Fruit fly (Drosophila melanogaster) whole organism, embryonic: ENCODE results near the gene Tre1.
A peak's percentile ranks its signal among the peaks of the same experiment; 100 is the strongest.

ENCODE experiments used
- Aef1 ChIP-seq: fragments of 200-800 bp; sonication (Bioruptor generic); IDR thresholded peaks from 3 replicates; pipeline ENCODE4 v1.3.6; 2022; ENCODE audit warnings: missing biosample characterization, missing genetic modification characterization
- Atf6 ChIP-seq: fragments of 200-800 bp; sonication (Bioruptor generic); IDR thresholded peaks from 2 replicates; pipeline ENCODE4 v1.3.6; 2022; ENCODE audit warnings: missing biosample characterization, missing genetic modification characterization
- Bdp1 ChIP-seq: fragments of 200-800 bp; sonication (Bioruptor generic); optimal IDR thresholded peaks from 3 replicates; lab custom pipeline; 2016; ENCODE audit warnings: missing biosample characterization, missing genetic modification characterization
- CG10147 ChIP-seq: fragments of 200-800 bp; sonication (Bioruptor generic); optimal IDR thresholded peaks from 2 replicates; lab custom pipeline; 2019; ENCODE audit warnings: missing biosample characterization, mild to moderate bottlenecking, missing genetic modification characterization, moderate library complexity
- CG10267 ChIP-seq: fragments of 200-800 bp; sonication (Bioruptor generic); optimal IDR thresholded peaks from 2 replicates; lab custom pipeline; 2018; ENCODE audit warnings: missing biosample characterization, mild to moderate bottlenecking, missing genetic modification characterization, moderate library complexity
- CG11085 ChIP-seq: fragments of 200-800 bp; sonication (Bioruptor generic); IDR thresholded peaks from 2 replicates; pipeline ENCODE4 v1.3.6; 2022; ENCODE audit warnings: missing biosample characterization, missing genetic modification characterization
- CG11398 ChIP-seq: fragments of 200-800 bp; sonication (Bioruptor generic); optimal IDR thresholded peaks from 2 replicates; lab custom pipeline; 2016; ENCODE audit warnings: missing biosample characterization, missing genetic modification characterization
- CG12155 ChIP-seq: fragments of 200-800 bp; sonication (Bioruptor generic); optimal IDR thresholded peaks from 3 replicates; lab custom pipeline; 2016; ENCODE audit warnings: missing biosample characterization, missing genetic modification characterization
- CG1233 ChIP-seq: fragments of 200-800 bp; sonication (Bioruptor generic); optimal IDR thresholded peaks from 4 replicates; lab custom pipeline; 2018; ENCODE audit warnings: missing biosample characterization, mild to moderate bottlenecking, missing genetic modification characterization
- CG1602 ChIP-seq: fragments of 200-800 bp; sonication (Bioruptor generic); optimal IDR thresholded peaks from 3 replicates; lab custom pipeline; 2016; ENCODE audit warnings: missing biosample characterization, missing genetic modification characterization
- CG16815 ChIP-seq: fragments of 200-800 bp; sonication (Bioruptor generic); optimal IDR thresholded peaks from 3 replicates; lab custom pipeline; 2017; ENCODE audit warnings: missing biosample characterization, mild to moderate bottlenecking, missing genetic modification characterization
- CG17359 ChIP-seq: fragments of 200-800 bp; sonication (Bioruptor generic); optimal IDR thresholded peaks from 3 replicates; lab custom pipeline; 2018; ENCODE audit warnings: missing biosample characterization, mild to moderate bottlenecking, missing genetic modification characterization, moderate library complexity
- CG17361 ChIP-seq: fragments of 200-800 bp; sonication (Bioruptor generic); IDR thresholded peaks from 3 replicates; pipeline ENCODE4 v1.3.6; 2022; ENCODE audit warnings: missing biosample characterization, missing genetic modification characterization
- CG18476 ChIP-seq: fragments of 200-800 bp; sonication (Bioruptor generic); optimal IDR thresholded peaks from 2 replicates; lab custom pipeline; 2016; ENCODE audit warnings: missing biosample characterization, mild to moderate bottlenecking, missing genetic modification characterization
- CG3281 ChIP-seq: fragments of 200-800 bp; sonication (Bioruptor generic); optimal IDR thresholded peaks from 3 replicates; lab custom pipeline; 2017; ENCODE audit warnings: missing biosample characterization, mild to moderate bottlenecking, missing genetic modification characterization
- CG4424 ChIP-seq: fragments of 200-800 bp; sonication (Bioruptor generic); optimal IDR thresholded peaks from 3 replicates; lab custom pipeline; 2016; ENCODE audit warnings: missing biosample characterization, missing genetic modification characterization
- CG6689 ChIP-seq: fragments of 200-800 bp; sonication (Bioruptor generic); IDR thresholded peaks from 2 replicates; pipeline ENCODE4 v1.3.6; 2022; ENCODE audit warnings: missing biosample characterization, missing genetic modification characterization
- CG6765 ChIP-seq: fragments of 200-800 bp; sonication (Bioruptor generic); optimal IDR thresholded peaks from 3 replicates; lab custom pipeline; 2017; ENCODE audit warnings: missing biosample characterization, mild to moderate bottlenecking, missing genetic modification characterization
- CG8478 ChIP-seq: fragments of >200 bp; optimal IDR thresholded peaks from 2 replicates; lab custom pipeline; 2018
- CG8924 ChIP-seq: fragments of 200-800 bp; optimal IDR thresholded peaks from 3 replicates; lab custom pipeline; 2019; ENCODE audit warnings: missing biosample characterization, mild to moderate bottlenecking, missing genetic modification characterization, moderate library complexity
- CG9215 ChIP-seq: fragments of 200-800 bp; sonication (Bioruptor generic); IDR thresholded peaks from 2 replicates; pipeline ENCODE4 v1.3.6; 2022; ENCODE audit warnings: missing biosample characterization, missing genetic modification characterization
- CoRest ChIP-seq: fragments of 200-800 bp; sonication (Bioruptor generic); optimal IDR thresholded peaks from 3 replicates; lab custom pipeline; 2018; ENCODE audit warnings: missing biosample characterization, mild to moderate bottlenecking, missing genetic modification characterization, moderate library complexity
- E2f2 ChIP-seq: fragments of 200-800 bp; sonication (Bioruptor generic); IDR thresholded peaks from 2 replicates; pipeline ENCODE4 v1.3.6; 2022; ENCODE audit warnings: missing biosample characterization, missing genetic modification characterization
- ERR ChIP-seq: fragments of 200-800 bp; sonication (Bioruptor generic); optimal IDR thresholded peaks from 2 replicates; lab custom pipeline; 2016; ENCODE audit warnings: missing biosample characterization, missing genetic modification characterization
- Hmr ChIP-seq: fragments of 200-800 bp; sonication (Bioruptor generic); optimal IDR thresholded peaks from 3 replicates; lab custom pipeline; 2017; ENCODE audit warnings: mild to moderate bottlenecking, missing biosample characterization, missing genetic modification reagents, missing genetic modification characterization
- Hr3 ChIP-seq: fragments of 200-800 bp; sonication (Bioruptor generic); optimal IDR thresholded peaks from 3 replicates; lab custom pipeline; 2016; ENCODE audit warnings: missing biosample characterization, missing genetic modification characterization
- Hr51 ChIP-seq, 2 experiments: fragments of 200-800 bp; sonication (Bioruptor generic); optimal IDR thresholded peaks; 2 replicates in 1 of 2; 3 replicates in 1 of 2; lab custom pipeline; 2016 to 2018; ENCODE audit warnings: missing biosample characterization in 2 of 2, missing genetic modification characterization in 2 of 2, mild to moderate bottlenecking in 1 of 2, moderate library complexity in 1 of 2
- Med ChIP-seq: fragments of 200-800 bp; sonication (Bioruptor generic); peaks from one replicate; lab custom pipeline; 2016; ENCODE audit warnings: missing biosample characterization, missing genetic modification characterization, mild to moderate bottlenecking, inconsistent platforms, moderate library complexity
- Mes4 ChIP-seq: fragments of 200-800 bp; sonication (Bioruptor generic); optimal IDR thresholded peaks from 2 replicates; lab custom pipeline; 2016; ENCODE audit warnings: missing biosample characterization, missing genetic modification characterization
- Mrtf ChIP-seq: fragments of 200-800 bp; sonication (Bioruptor generic); IDR thresholded peaks from 3 replicates; pipeline ENCODE4 v1.3.6; 2022; ENCODE audit warnings: missing biosample characterization, missing genetic modification characterization
- NC2α ChIP-seq: fragments of 200-800 bp; sonication (Bioruptor generic); optimal IDR thresholded peaks from 2 replicates; lab custom pipeline; 2016; ENCODE audit warnings: missing biosample characterization, missing genetic modification characterization
- NFAT ChIP-seq: fragments of 200-800 bp; sonication (Bioruptor generic); IDR thresholded peaks from 2 replicates; pipeline ENCODE4 v1.3.6; 2022; ENCODE audit warnings: missing biosample characterization, missing genetic modification characterization
- NfI ChIP-seq: fragments of 200-800 bp; sonication (Bioruptor generic); optimal IDR thresholded peaks from 3 replicates; lab custom pipeline; 2018; ENCODE audit warnings: missing biosample characterization, mild to moderate bottlenecking, missing genetic modification characterization, moderate library complexity
- Sox100B ChIP-seq: fragments of 200-800 bp; sonication (Bioruptor generic); optimal IDR thresholded peaks from 3 replicates; lab custom pipeline; 2018; ENCODE audit warnings: missing biosample characterization, mild to moderate bottlenecking, missing genetic modification characterization
- Sry-δ ChIP-seq: fragments of 200-800 bp; sonication (Bioruptor generic); optimal IDR thresholded peaks from 2 replicates; lab custom pipeline; 2016; ENCODE audit warnings: missing biosample characterization, missing genetic modification characterization
- Taf1 ChIP-seq: fragments of 200-800 bp; sonication (Bioruptor generic); IDR thresholded peaks from 2 replicates; pipeline ENCODE4 v1.3.6; 2022; ENCODE audit warnings: missing biosample characterization, missing genetic modification characterization
- Trl ChIP-seq, 3 experiments: fragments of >200 bp in 2 of 3; fragments of 200-800 bp in 1 of 3; sonication (Bioruptor generic) in 1 of 3; optimal IDR thresholded peaks; 2 replicates in 1 of 3; 3 replicates in 2 of 3; lab custom pipeline; 2016 to 2017; ENCODE audit warnings: missing biosample characterization in 1 of 3, missing genetic modification characterization in 1 of 3
- chn ChIP-seq: fragments of 200-800 bp; sonication (Bioruptor generic); optimal IDR thresholded peaks from 2 replicates; lab custom pipeline; 2016; ENCODE audit warnings: missing biosample characterization, missing genetic modification characterization
- croc ChIP-seq: fragments of 200-800 bp; sonication (Bioruptor generic); conservative IDR thresholded peaks from 3 replicates; pipeline ENCODE4 v1.3.6; 2022; ENCODE audit warnings: missing biosample characterization, missing genetic modification characterization
- ewg ChIP-seq: fragments of 200-800 bp; sonication (Bioruptor generic); optimal IDR thresholded peaks from 3 replicates; lab custom pipeline; 2017; ENCODE audit warnings: mild to moderate bottlenecking, missing biosample characterization, missing genetic modification reagents, missing genetic modification characterization
- exex ChIP-seq: fragments of 200-800 bp; sonication (Bioruptor generic); optimal IDR thresholded peaks from 4 replicates; lab custom pipeline; 2018; ENCODE audit warnings: missing biosample characterization, mild to moderate bottlenecking, missing genetic modification characterization, moderate library complexity
- gsb ChIP-seq: fragments of 200-800 bp; sonication (Bioruptor generic); IDR thresholded peaks from 2 replicates; pipeline ENCODE4 v1.3.6; 2022; ENCODE audit warnings: missing biosample characterization, missing genetic modification characterization
- insv ChIP-seq, 2 experiments: fragments of 200-800 bp; sonication (Bioruptor generic); optimal IDR thresholded peaks; 3 replicates each; lab custom pipeline; 2016 to 2018; ENCODE audit warnings: missing biosample characterization in 2 of 2, missing genetic modification characterization in 2 of 2
- jumu ChIP-seq: fragments of 200-800 bp; sonication (Bioruptor generic); optimal IDR thresholded peaks from 3 replicates; lab custom pipeline; 2016; ENCODE audit warnings: missing biosample characterization, missing genetic modification characterization
- nerfin-1 ChIP-seq: fragments of 200-800 bp; sonication (Bioruptor generic); optimal IDR thresholded peaks from 3 replicates; lab custom pipeline; 2019; ENCODE audit warnings: missing biosample characterization, mild to moderate bottlenecking, missing genetic modification characterization, moderate library complexity
- org-1 ChIP-seq: fragments of 200-800 bp; sonication (Bioruptor generic); optimal IDR thresholded peaks from 2 replicates; lab custom pipeline; 2017; ENCODE audit warnings: missing biosample characterization, missing genetic modification characterization
- sisA ChIP-seq: fragments of 200-800 bp; sonication (Bioruptor generic); IDR thresholded peaks from 2 replicates; pipeline ENCODE4 v1.3.6; 2022; ENCODE audit warnings: missing biosample characterization, missing genetic modification characterization
- slbo ChIP-seq: fragments of 200-800 bp; sonication (Bioruptor generic); IDR thresholded peaks from 2 replicates; pipeline ENCODE4 v1.3.6; 2022; ENCODE audit warnings: missing biosample characterization, missing genetic modification characterization
- sob ChIP-seq: fragments of 200-800 bp; sonication (Bioruptor generic); IDR thresholded peaks from 2 replicates; pipeline ENCODE4 v1.3.6; 2022; ENCODE audit warnings: missing biosample characterization, missing genetic modification characterization
- stc ChIP-seq: fragments of 200-800 bp; sonication (Bioruptor generic); IDR thresholded peaks from 2 replicates; pipeline ENCODE4 v1.3.6; 2022; ENCODE audit warnings: missing biosample characterization, missing genetic modification characterization
- unc-4 ChIP-seq: fragments of 200-800 bp; sonication (Bioruptor generic); IDR thresholded peaks from 2 replicates; pipeline ENCODE4 v1.3.6; 2022; ENCODE audit warnings: missing biosample characterization, missing genetic modification characterization; ENCODE audit not compliant: partially characterized antibody

Gene Tre1

dm6 chrX:5639083-5639482, 40.7 kb downstream of the Tre1 start (continued):
- no peak for TF ChIP-seq CG1233 (GFP tag; lab: Kevin White, UChicago)
- no peak for TF ChIP-seq CG1602 (GFP tag; lab: Kevin White, UChicago)
- TF ChIP-seq CG6689 (GFP tag; lab: Robert Waterston, UW), result peak; percentile 53
- no peak for TF ChIP-seq unc-4
- 0 out of 3 replicates have a peak, but pooled peaks have one; percentile 41 for TF ChIP-seq CG17361 (GFP tag; lab: Robert Waterston, UW)
- no peak for TF ChIP-seq exex
- TF ChIP-seq jumu (GFP tag; lab: Kevin White, UChicago), result peak; percentile 24
- TF ChIP-seq stc (GFP tag; lab: Robert Waterston, UW), result 0 out of 2 replicates have a peak, but pooled peaks have one; percentile 15
- TF ChIP-seq CG3281 (GFP tag; lab: Kevin White, UChicago), result peak; percentile 16
- TF ChIP-seq CG11398 (GFP tag; lab: Kevin White, UChicago), result peak; percentile 12
- no peak for TF ChIP-seq org-1
- no peak for TF ChIP-seq insv (GFP tag; optimal IDR thresholded peaks at IDR 0.05; lab: Kevin White, UChicago)
- peak; percentile 13 for TF ChIP-seq Mes4 (GFP tag; lab: Kevin White, UChicago)
- TF ChIP-seq E2f2 (GFP tag; lab: Robert Waterston, UW), result no peak; the same call in 1 of the 2 replicates
- TF ChIP-seq Atf6 (GFP tag; lab: Robert Waterston, UW), result 0 out of 2 replicates have a peak, but pooled peaks have one; percentile 13
- peak; percentile 6 to 44 for TF ChIP-seq Hr51 (GFP tag; optimal IDR thresholded peaks at IDR 0.05; lab: Kevin White, UChicago)
- TF ChIP-seq Hmr (GFP tag; lab: Kevin White, UChicago), result peak; percentile 14
- peak; percentile 15 for TF ChIP-seq CG16815 (GFP tag; lab: Kevin White, UChicago)
- peak; percentile 61 for TF ChIP-seq CG17359 (tag; lab: Kevin White, UChicago)
- no peak for TF ChIP-seq CG6765 (GFP tag; lab: Kevin White, UChicago)
- peak; percentile 15 for TF ChIP-seq CG4424 (GFP tag; lab: Kevin White, UChicago)
- no peak for TF ChIP-seq CG12155 (GFP tag; lab: Kevin White, UChicago)
- TF ChIP-seq ERR (GFP tag; lab: Kevin White, UChicago), result no peak
- peak; percentile 45 for TF ChIP-seq nerfin-1 (tag; lab: Kevin White, UChicago)
- peak; percentile 24 for TF ChIP-seq ewg (GFP tag; lab: Kevin White, UChicago)
- TF ChIP-seq CG8924 (tag; lab: Kevin White, UChicago), result no peak
- no peak for TF ChIP-seq NC2α (GFP tag; lab: Kevin White, UChicago)
- TF ChIP-seq slbo (GFP tag; lab: Robert Waterston, UW), result no peak; the same call in 1 of the 2 replicates
- peak; percentile 69 for TF ChIP-seq sisA (GFP tag; lab: Robert Waterston, UW)
- no peak for TF ChIP-seq CG10147 (GFP tag; lab: Kevin White, UChicago)
- TF ChIP-seq Aef1 (GFP tag; lab: Robert Waterston, UW), result 0 out of 3 replicates have a peak, but pooled peaks have one; percentile 28
- TF ChIP-seq Med, result peak; percentile 82
- TF ChIP-seq Mrtf (GFP tag; lab: Robert Waterston, UW), result no peak
- peak; percentile 45; the same call in 2 of the 3 replicates for TF ChIP-seq croc
- no peak for TF ChIP-seq Sry-δ (GFP tag; lab: Kevin White, UChicago)
- no peak for TF ChIP-seq CG18476 (GFP tag; lab: Kevin White, UChicago)
- no peak for TF ChIP-seq Sox100B (GFP tag; lab: Kevin White, UChicago)
- TF ChIP-seq Taf1 (GFP tag; lab: Robert Waterston, UW), result no peak
- no peak for TF ChIP-seq NFAT
- peak; percentile 32 for TF ChIP-seq NfI (GFP tag; lab: Kevin White, UChicago)
- TF ChIP-seq CG9215, result peak; percentile 28; the same call in 1 of the 2 replicates
- no peak for TF ChIP-seq Bdp1 (GFP tag; lab: Kevin White, UChicago)
- no peak for TF ChIP-seq Hr3
- TF ChIP-seq CG10267, result peak; percentile 34
- TF ChIP-seq CoRest (tag; lab: Kevin White, UChicago), result peak; percentile 33
- TF ChIP-seq CG11085, result no peak
- TF ChIP-seq gsb (GFP tag; lab: Robert Waterston, UW), result no peak
- no peak for TF ChIP-seq CG8478 (lab: Kevin White, UChicago)
- TF ChIP-seq chn, result peak; percentile 33
- peak; percentile 43; the same call in 1 of the 2 replicates for TF ChIP-seq sob (GFP tag; lab: Robert Waterston, UW)
- no peak for TF ChIP-seq Trl (optimal IDR thresholded peaks at IDR 0.05; lab: Kevin White, UChicago)
- peak; percentile 23 for TF ChIP-seq Trl (GFP tag; optimal IDR thresholded peaks at IDR 0.05; lab: Kevin White, UChicago)
